Worm (Caenorhabditis elegans): ENCODE data around the gene str-35.

ce11 chrV:4487888-4488287 lies 13.2 kb downstream of the str-35 start:
- TF ChIP-seq egrh-3 (GFP tag; IDR thresholded peaks at IDR 0.05) = no peak
- no peak for TF ChIP-seq let-526 (GFP tag; IDR thresholded peaks at IDR 0.05)
- no peak for TF ChIP-seq bed-1 (GFP tag; IDR thresholded peaks at IDR 0.05)
- no peak for TF ChIP-seq pha-4 (tag; optimal IDR thresholded peaks at IDR 0.05)
- no peak for TF ChIP-seq mcd-1 (GFP tag; IDR thresholded peaks at IDR 0.05)
- TF ChIP-seq lsl-1 (GFP tag; optimal IDR thresholded peaks at IDR 0.05) = no peak
- no peak for TF ChIP-seq F39B2.1 (GFP tag; IDR thresholded peaks at IDR 0.05)
- no peak for TF ChIP-seq rcor-1 (GFP tag; IDR thresholded peaks at IDR 0.05)
- TF ChIP-seq F55B11.4 (tag; optimal IDR thresholded peaks at IDR 0.05; ENCODE audit: borderline replicate concordance, insufficient read depth) = no peak
- TF ChIP-seq ama-1 (optimal IDR thresholded peaks at IDR 0.05) = no peak
- TF ChIP-seq ama-1 (GFP tag; optimal IDR thresholded peaks at IDR 0.05) = no peak
- no peak for TF ChIP-seq mes-4 (tag; optimal IDR thresholded peaks at IDR 0.05)

All from whole organism, young adult.